Fruit fly (Drosophila melanogaster): ENCODE measurements around the gene JMJD6.

Gene JMJD6

DNA sequence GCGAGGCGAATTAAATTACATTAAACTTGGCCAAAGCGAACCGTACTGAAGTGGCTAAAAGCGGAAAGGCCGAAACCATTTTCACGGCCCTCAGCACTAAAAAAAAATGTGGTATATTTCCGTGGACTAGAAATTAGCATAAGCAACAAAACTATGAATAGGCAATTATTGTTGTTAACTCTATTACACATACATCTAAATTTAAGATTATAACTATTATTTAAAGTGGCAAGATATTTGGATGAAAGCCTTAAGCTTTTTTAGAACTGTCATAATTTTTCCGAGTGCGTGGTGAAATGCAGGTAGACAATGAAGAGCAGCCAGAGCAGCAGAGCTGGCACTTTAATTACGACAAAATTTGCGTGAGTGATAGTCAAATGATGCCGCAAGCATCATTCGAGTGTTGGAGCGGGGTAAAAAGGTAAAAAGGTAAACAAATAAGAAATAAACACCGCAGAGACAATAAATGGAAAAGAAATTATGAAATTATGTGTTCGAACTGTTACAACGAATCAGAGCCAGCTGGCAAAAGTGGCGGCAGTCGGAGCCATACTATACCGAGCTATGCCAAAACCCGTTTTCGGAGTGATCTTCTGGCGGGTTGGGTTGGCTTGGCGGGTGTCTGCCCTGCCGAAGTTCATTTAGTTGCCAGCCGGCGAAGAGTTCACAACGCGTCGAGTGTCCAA, 33.4 kb downstream of the JMJD6 start, which contains the start of gene CG7080 (continued):
- TF ChIP-seq Bdp1 (GFP tag; optimal IDR thresholded peaks at IDR 0.05) (no peak), gsb (GFP tag; IDR thresholded peaks at IDR 0.05) (no peak), CG14441 (GFP tag; IDR thresholded peaks at IDR 0.05) (peak; percentile 29; the same call in 1 of the 2 replicates), dmrt99B (tag; optimal IDR thresholded peaks at IDR 0.05) (peak; percentile 77), ttk (GFP tag; IDR thresholded peaks at IDR 0.05) (peak; percentile 21; the same call in 1 of the 2 replicates), Blimp-1 (GFP tag; optimal IDR thresholded peaks at IDR 0.05) (peak; percentile 21), CG7928 (GFP tag; optimal IDR thresholded peaks at IDR 0.05) (no peak), unpg (GFP tag; optimal IDR thresholded peaks at IDR 0.05) (peak; percentile 41), H2.0 (GFP tag; IDR thresholded peaks at IDR 0.05) (0 out of 2 replicates have a peak, but pooled peaks have one; percentile 10)

DNA sequence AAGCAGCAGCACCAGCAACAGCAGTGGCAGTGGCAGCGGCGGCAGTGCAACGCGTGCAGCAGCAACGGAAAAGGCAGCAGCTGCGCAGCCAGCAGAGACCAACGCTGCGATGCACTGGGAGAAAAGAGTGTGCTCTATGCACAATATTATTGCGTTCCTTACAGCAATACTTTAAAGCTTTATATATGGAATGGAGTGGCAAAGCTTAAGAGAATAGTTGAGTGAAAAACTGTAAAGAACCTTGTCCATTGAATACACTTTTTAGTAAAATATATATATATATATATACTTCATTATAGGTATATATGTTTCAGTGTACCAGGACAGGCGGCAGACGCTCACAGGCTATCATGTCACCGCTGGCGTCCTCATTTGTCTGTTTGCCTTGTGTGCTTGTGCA, 37.4 kb downstream of the JMJD6 start:
- TF ChIP-seq CG2712 (tag; optimal IDR thresholded peaks at IDR 0.05) (peak; percentile 53), bsh (GFP tag; optimal IDR thresholded peaks at IDR 0.05) (peak; percentile 63), ERR (GFP tag; optimal IDR thresholded peaks at IDR 0.05) (no peak), CG3407 (GFP tag; optimal IDR thresholded peaks at IDR 0.05) (peak; percentile 6), sens (GFP tag) (peak; percentile 32), Fer3 (tag; optimal IDR thresholded peaks at IDR 0.05) (no peak), CG17829 (tag; optimal IDR thresholded peaks at IDR 0.05) (peak; percentile 43), ken (GFP tag; IDR thresholded peaks at IDR 0.05) (no peak), Drgx (GFP tag; IDR thresholded peaks at IDR 0.05) (peak; percentile 57; the same call in 1 of the 2 replicates), nom (GFP tag; optimal IDR thresholded peaks at IDR 0.05) (no peak), CG15696 (tag; optimal IDR thresholded peaks at IDR 0.05) (peak; percentile 13), CG2202 (tag; optimal IDR thresholded peaks at IDR 0.05) (peak; percentile 15), Dek (tag; optimal IDR thresholded peaks at IDR 0.05) (no peak), CG31441 (GFP tag; IDR thresholded peaks at IDR 0.05) (peak; percentile 34; the same call in 1 of the 2 replicates), Abd-B (GFP tag; optimal IDR thresholded peaks at IDR 0.05) (no peak), CG11093 (GFP tag; IDR thresholded peaks at IDR 0.05) (0 out of 3 replicates have a peak, but pooled peaks have one; percentile 10), CG17328 (GFP tag; IDR thresholded peaks at IDR 0.05) (peak; percentile 40; the same call in 1 of the 2 replicates), Adf1 (GFP tag; IDR thresholded peaks at IDR 0.05) (no peak), dmrt11E (tag; optimal IDR thresholded peaks at IDR 0.05) (peak; percentile 53), fd96Cb (tag; optimal IDR thresholded peaks at IDR 0.05) (peak; percentile 4), Doc2 (GFP tag; IDR thresholded peaks at IDR 0.05) (no peak), sim (GFP tag; IDR thresholded peaks at IDR 0.05) (no peak), CG10979 (tag; optimal IDR thresholded peaks at IDR 0.05) (peak; percentile 56), CG18262 (tag; optimal IDR thresholded peaks at IDR 0.05) (peak; percentile 52), row (GFP tag; IDR thresholded peaks at IDR 0.05) (peak; percentile 43; the same call in 1 of the 3 replicates), CG32772 (GFP tag; IDR thresholded peaks at IDR 0.05) (0 out of 2 replicates have a peak, but pooled peaks have one; percentile 5), CG12391 (tag; optimal IDR thresholded peaks at IDR 0.05) (peak; percentile 13), CG10431 (GFP tag; optimal IDR thresholded peaks at IDR 0.05) (no peak), nmo (GFP tag; optimal IDR thresholded peaks at IDR 0.05) (peak; percentile 34), CG2875 (GFP tag; optimal IDR thresholded peaks at IDR 0.05) (peak; percentile 37), Xrp1 (GFP tag; IDR thresholded peaks at IDR 0.05) (peak; percentile 58; the same call in 1 of the 2 replicates), D (optimal IDR thresholded peaks at IDR 0.05) (no peak), D (GFP tag; optimal IDR thresholded peaks at IDR 0.05) (peak; percentile 25), E2f1 (GFP tag; IDR thresholded peaks at IDR 0.05) (no peak), phol (tag; optimal IDR thresholded peaks at IDR 0.05) (peak; percentile 42), zf30C (GFP tag; optimal IDR thresholded peaks at IDR 0.05) (peak; percentile 62), croc (GFP tag; conservative IDR thresholded peaks at IDR 0.05) (0 out of 3 replicates have a peak, but pooled peaks have one; percentile 33), tio (GFP tag; optimal IDR thresholded peaks at IDR 0.05) (no peak), chinmo (GFP tag; IDR thresholded peaks at IDR 0.05; ENCODE audit: partially characterized antibody) (no peak)

All from whole organism, embryonic.